Worm (Caenorhabditis elegans): ENCODE results near the gene F01F1.11.

- TF ChIP-seq nhr-77 (tag; optimal IDR thresholded peaks at IDR 0.05): no peak
- TF ChIP-seq ces-1 (GFP tag; optimal IDR thresholded peaks at IDR 0.05): no peak
- no peak for TF ChIP-seq nhr-11 (tag; optimal IDR thresholded peaks at IDR 0.05)
- no peak for TF ChIP-seq nhr-28 (tag; optimal IDR thresholded peaks at IDR 0.05)
- no peak for TF ChIP-seq ztf-4 (tag; optimal IDR thresholded peaks at IDR 0.05)
- TF ChIP-seq lin-15B (tag; optimal IDR thresholded peaks at IDR 0.05): no peak
- no peak for TF ChIP-seq mep-1 (tag; optimal IDR thresholded peaks at IDR 0.05)
Measured at ce11 chrIII:5882284-5882683, 10.6 kb upstream of the F01F1.11 start.
